Fruit fly (Drosophila melanogaster): ENCODE results near the gene CG12994.

DNA sequence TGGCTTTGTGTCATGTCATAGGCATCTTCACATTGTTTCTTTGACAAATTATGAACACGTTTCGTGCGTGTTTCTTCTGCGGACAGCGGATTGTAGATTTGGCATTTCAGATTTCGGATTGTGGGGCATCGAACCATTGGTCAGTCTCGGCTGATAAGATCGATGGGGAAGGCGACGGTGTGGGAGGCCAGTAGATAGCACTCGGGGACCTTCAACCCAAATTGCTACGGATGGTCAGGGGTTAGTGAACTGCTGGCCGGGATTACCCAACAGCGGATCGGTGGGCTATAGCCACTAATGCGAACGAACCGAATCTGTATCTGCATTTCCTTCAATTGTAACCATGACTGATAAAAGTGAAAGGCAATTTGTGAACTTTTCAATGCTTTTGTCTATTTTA, 46.7 kb upstream of the CG12994 start:
- TF ChIP-seq CG4707 (GFP tag; optimal IDR thresholded peaks at IDR 0.05) (no peak), CG13624 (GFP tag; optimal IDR thresholded peaks at IDR 0.05) (no peak), gro (GFP tag; optimal IDR thresholded peaks at IDR 0.05) (no peak), rib (GFP tag; IDR thresholded peaks at IDR 0.05) (no peak), pan (optimal IDR thresholded peaks at IDR 0.05) (no peak), pan (GFP tag; optimal IDR thresholded peaks at IDR 0.05 in 1 of 2, IDR thresholded peaks at IDR 0.05 in 1 of 2) (no peak), CG17829 (tag; optimal IDR thresholded peaks at IDR 0.05) (no peak), chm (GFP tag; IDR thresholded peaks at IDR 0.05) (no peak), CG14050 (GFP tag; IDR thresholded peaks at IDR 0.05) (no peak), gce (GFP tag; IDR thresholded peaks at IDR 0.05) (no peak), prd (optimal IDR thresholded peaks at IDR 0.05) (no peak), prd (GFP tag; IDR thresholded peaks at IDR 0.05) (no peak), CG9215 (GFP tag; IDR thresholded peaks at IDR 0.05) (no peak), cato (GFP tag; optimal IDR thresholded peaks at IDR 0.05; ENCODE audit: borderline replicate concordance) (no peak), nau (GFP tag; optimal IDR thresholded peaks at IDR 0.05) (no peak)
